Fruit fly (Drosophila melanogaster) whole organism, pupa: ENCODE data around the gene CYLD.

Source experiments
- CG12605 ChIP-seq: fragments of 200-800 bp; sonication (Bioruptor generic); IDR thresholded peaks from 2 replicates; pipeline ENCODE4 v1.3.6; 2022; ENCODE audit warnings: missing biosample characterization, missing genetic modification characterization
- CG15710 ChIP-seq: fragments of 200-800 bp; sonication (Bioruptor generic); optimal IDR thresholded peaks from 2 replicates; lab custom pipeline; 2018; ENCODE audit warnings: missing biosample characterization, mild to moderate bottlenecking, missing genetic modification characterization, moderate library complexity
- CG17806 ChIP-seq: fragments of 200-800 bp; sonication (Bioruptor generic); optimal IDR thresholded peaks from 2 replicates; lab custom pipeline; 2018; ENCODE audit warnings: missing biosample characterization, mild to moderate bottlenecking, missing genetic modification characterization, moderate library complexity
- CG32121 ChIP-seq: fragments of 200-800 bp; sonication (Bioruptor generic); IDR thresholded peaks from 2 replicates; pipeline ENCODE4 v1.3.6; 2022; ENCODE audit warnings: missing biosample characterization, missing genetic modification characterization
- CG8159 ChIP-seq: fragments of 200-800 bp; sonication (Bioruptor generic); optimal IDR thresholded peaks from 3 replicates; lab custom pipeline; 2018; ENCODE audit warnings: missing biosample characterization, mild to moderate bottlenecking, missing genetic modification characterization, moderate library complexity
- CG8301 ChIP-seq: fragments of 200-800 bp; sonication (Bioruptor generic); optimal IDR thresholded peaks from 2 replicates; lab custom pipeline; 2018; ENCODE audit warnings: missing biosample characterization, mild to moderate bottlenecking, missing genetic modification characterization
- CG9948 ChIP-seq: fragments of 200-800 bp; sonication (Bioruptor generic); optimal IDR thresholded peaks from 2 replicates; lab custom pipeline; 2018; ENCODE audit warnings: missing biosample characterization, mild to moderate bottlenecking, missing genetic modification characterization, moderate library complexity
- D1 ChIP-seq: fragments of 200-800 bp; sonication (Bioruptor generic); optimal IDR thresholded peaks from 2 replicates; lab custom pipeline; 2018; ENCODE audit warnings: missing biosample characterization, mild to moderate bottlenecking, missing genetic modification characterization, moderate library complexity
- EcR ChIP-seq: fragments of 200-800 bp; sonication (Bioruptor generic); optimal IDR thresholded peaks from 3 replicates; lab custom pipeline; 2019; ENCODE audit warnings: missing biosample characterization, missing genetic modification characterization, mild to moderate bottlenecking, moderate library complexity, missing genetic modification reagents
- Ets98B ChIP-seq: fragments of 200-800 bp; sonication (Bioruptor generic); IDR thresholded peaks from 2 replicates; pipeline ENCODE4 v1.3.6; 2022; ENCODE audit warnings: missing biosample characterization, missing genetic modification characterization
- Snoo ChIP-seq: fragments of 200-800 bp; sonication (Bioruptor generic); optimal IDR thresholded peaks from 3 replicates; lab custom pipeline; 2017; ENCODE audit warnings: missing biosample characterization, mild to moderate bottlenecking, missing genetic modification characterization, inconsistent platforms
- gl ChIP-seq: fragments of 200-800 bp; sonication (Bioruptor generic); optimal IDR thresholded peaks from 2 replicates; lab custom pipeline; 2018; ENCODE audit warnings: missing biosample characterization, mild to moderate bottlenecking, missing genetic modification characterization
- rn ChIP-seq: fragments of 200-800 bp; sonication (Bioruptor generic); IDR thresholded peaks from 2 replicates; pipeline ENCODE4 v1.3.6; 2022; ENCODE audit warnings: missing biosample characterization, missing genetic modification characterization

DNA sequence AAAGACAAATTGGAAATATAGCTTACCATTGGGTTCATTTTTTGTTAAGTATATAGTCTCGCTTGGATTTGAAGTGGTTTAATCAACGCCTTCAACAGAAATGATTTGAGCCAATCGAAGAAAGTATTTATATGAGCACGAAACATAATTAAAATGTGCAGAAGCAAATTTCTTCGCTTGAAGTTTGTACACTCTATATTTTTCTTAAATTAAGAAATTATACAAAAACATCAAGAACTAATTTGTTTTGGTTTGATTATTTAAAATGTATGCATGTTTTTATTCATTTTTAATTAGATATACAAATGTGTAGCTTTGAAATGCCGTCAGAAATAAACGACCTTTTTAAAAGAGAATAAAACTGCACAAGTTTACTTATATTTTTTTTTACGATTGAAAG is 2.3 kb upstream of the CYLD start, which contains the start of gene CG13138:
- TF ChIP-seq CG32121 (GFP tag; lab: Robert Waterston, UW), result no peak
- no peak for TF ChIP-seq CG17806
- no peak for TF ChIP-seq gl (tag; lab: Kevin White, UChicago)
- no peak for TF ChIP-seq D1
- no peak for TF ChIP-seq Snoo (tag; lab: Kevin White, UChicago)
- no peak for TF ChIP-seq CG15710 (tag; lab: Kevin White, UChicago)
- no peak for TF ChIP-seq Ets98B (GFP tag; lab: Robert Waterston, UW)
- TF ChIP-seq rn (GFP tag; lab: Robert Waterston, UW), result no peak
- TF ChIP-seq EcR, result no peak
- no peak for TF ChIP-seq CG8159 (tag; lab: Kevin White, UChicago)
- no peak for TF ChIP-seq CG9948 (tag; lab: Kevin White, UChicago)
- TF ChIP-seq CG8301 (tag; lab: Kevin White, UChicago), result no peak
- no peak for TF ChIP-seq CG12605 (GFP tag; lab: Robert Waterston, UW)
